Worm (Caenorhabditis elegans) whole organism, young adult: Measurements from ENCODE around the gene spig-5.

Experiments
- F10E7.11 ChIP-seq: sonication (generic microtip); optimal IDR thresholded peaks from 2 replicates; lab custom pipeline; 2017; ENCODE audit warnings: mild to moderate bottlenecking, missing genetic modification characterization, moderate library complexity, missing compliant biosample characterization
- F22D6.2 ChIP-seq: sonication (generic microtip); optimal IDR thresholded peaks from 2 replicates; lab custom pipeline; 2016; ENCODE audit warnings: mild to moderate bottlenecking, missing genetic modification characterization, missing compliant biosample characterization
- F49E8.2 ChIP-seq: sonication (generic microtip); optimal IDR thresholded peaks from 3 replicates; lab custom pipeline; 2017; ENCODE audit warnings: missing genetic modification characterization, mild to moderate bottlenecking, missing compliant biosample characterization, antibody characterized with exemption, moderate library complexity; ENCODE audit not compliant: insufficient read depth
- F57A8.1 ChIP-seq: fragments of 200-800 bp; sonication (Bioruptor generic); optimal IDR thresholded peaks from 2 replicates; lab custom pipeline; 2018; ENCODE audit warnings: mild to moderate bottlenecking, missing genetic modification characterization, moderate library complexity, missing compliant biosample characterization
- hsf-1 ChIP-seq: fragments of 200-800 bp; sonication (Bioruptor generic); IDR thresholded peaks from 2 replicates; pipeline ENCODE4 v1.3.6; 2022; ENCODE audit warnings: missing genetic modification reagents, missing genetic modification characterization, missing compliant biosample characterization
- lir-1 ChIP-seq: fragments of 200-800 bp; sonication (Bioruptor generic); conservative IDR thresholded peaks from 2 replicates; pipeline ENCODE4 v1.3.6; 2022; ENCODE audit warnings: missing genetic modification reagents, missing genetic modification characterization, missing compliant biosample characterization
- madf-3 ChIP-seq: fragments of 200-800 bp; sonication (Bioruptor generic); IDR thresholded peaks from 2 replicates; pipeline ENCODE4 v1.3.6; 2022; ENCODE audit warnings: missing genetic modification reagents, missing genetic modification characterization, missing compliant biosample characterization
- snpc-4 ChIP-seq, 5 experiments: fragments of 150-350 bp in 1 of 5; sonication (generic microtip) in 4 of 5; optimal IDR thresholded peaks; 2 replicates each; lab custom pipeline; 2014 to 2018; ENCODE audit warnings: missing genetic modification characterization in 5 of 5, missing biosample characterization in 3 of 5, antibody characterized with exemption in 2 of 5, mild to moderate bottlenecking in 2 of 5, missing compliant biosample characterization in 2 of 5, missing genotype in 2 of 5, moderate library complexity in 2 of 5, missing genetic modification reagents in 1 of 5
- xnd-1 ChIP-seq: sonication (generic microtip); optimal IDR thresholded peaks from 2 replicates; lab custom pipeline; 2016; ENCODE audit warnings: missing genotype, missing genetic modification reagents, missing genetic modification characterization, missing compliant biosample characterization

ce11 chrV:14317621-14318020 is 9.4 kb downstream of the spig-5 start:
- TF ChIP-seq snpc-4 (GFP tag; optimal IDR thresholded peaks at IDR 0.05; lab: Kevin White, UChicago), result no peak
- no peak for TF ChIP-seq snpc-4 (tag; optimal IDR thresholded peaks at IDR 0.05; lab: Kevin White, UChicago)
- TF ChIP-seq hsf-1, result no peak
- no peak for TF ChIP-seq lir-1 (GFP tag; lab: Robert Waterston, UW)
- no peak for TF ChIP-seq xnd-1
- TF ChIP-seq madf-3 (GFP tag; lab: Robert Waterston, UW), result no peak
- no peak for TF ChIP-seq F22D6.2
- no peak for TF ChIP-seq F57A8.1
- no peak for TF ChIP-seq F49E8.2
- TF ChIP-seq F10E7.11 (tag; lab: Kevin White, UChicago), result no peak
